Fruit fly (Drosophila melanogaster) whole organism, pupa: Measurements from ENCODE around the gene Atu.

Experiments used
- CG13204 ChIP-seq: fragments of 200-800 bp; sonication (Bioruptor generic); optimal IDR thresholded peaks from 2 replicates; lab custom pipeline; 2018; ENCODE audit warnings: missing biosample characterization, mild to moderate bottlenecking, missing genetic modification characterization, moderate library complexity
- CG14655 ChIP-seq: fragments of 200-800 bp; sonication (Bioruptor generic); optimal IDR thresholded peaks from 3 replicates; lab custom pipeline; 2017; ENCODE audit warnings: mild to moderate bottlenecking, missing biosample characterization, missing genetic modification reagents, missing genetic modification characterization
- CG17806 ChIP-seq: fragments of 200-800 bp; sonication (Bioruptor generic); optimal IDR thresholded peaks from 2 replicates; lab custom pipeline; 2018; ENCODE audit warnings: missing biosample characterization, mild to moderate bottlenecking, missing genetic modification characterization, moderate library complexity
- CG8159 ChIP-seq: fragments of 200-800 bp; sonication (Bioruptor generic); optimal IDR thresholded peaks from 3 replicates; lab custom pipeline; 2018; ENCODE audit warnings: missing biosample characterization, mild to moderate bottlenecking, missing genetic modification characterization, moderate library complexity
- Pif1B ChIP-seq: fragments of 200-800 bp; sonication (Bioruptor generic); optimal IDR thresholded peaks from 3 replicates; lab custom pipeline; 2016; ENCODE audit warnings: missing biosample characterization, missing genetic modification characterization
- fd96Ca ChIP-seq: fragments of 200-800 bp; sonication (Bioruptor generic); IDR thresholded peaks from 3 replicates; pipeline ENCODE4 v1.3.6; 2022; ENCODE audit warnings: missing biosample characterization, missing genetic modification characterization

dm6 chr3R:5622985-5623630 lies 9.9 kb downstream of the Atu start:
- TF ChIP-seq CG14655 (no peak), CG13204 (GFP tag; lab: Kevin White, UChicago) (no peak), CG8159 (no peak), fd96Ca (no peak), Pif1B (peak; percentile 38), CG17806 (no peak)
